Worm (Caenorhabditis elegans): Measurements from ENCODE around the gene Y55B1AR.4.

- no peak for TF ChIP-seq ces-1 (GFP tag; optimal IDR thresholded peaks at IDR 0.05)
- TF ChIP-seq ztf-11 (tag; optimal IDR thresholded peaks at IDR 0.05) = no peak
- no peak for TF ChIP-seq lin-13 (tag; optimal IDR thresholded peaks at IDR 0.05)
- no peak for TF ChIP-seq drap-1 (GFP tag; optimal IDR thresholded peaks at IDR 0.05)
- no peak for TF ChIP-seq nhr-237 (tag; optimal IDR thresholded peaks at IDR 0.05)
- TF ChIP-seq blmp-1 (tag; optimal IDR thresholded peaks at IDR 0.05) = no peak
- TF ChIP-seq pha-4 (tag; optimal IDR thresholded peaks at IDR 0.05) = no peak
- TF ChIP-seq nhr-12 (tag; optimal IDR thresholded peaks at IDR 0.05) = no peak
- TF ChIP-seq tbx-8 (GFP tag; optimal IDR thresholded peaks at IDR 0.05) = no peak
- no peak for TF ChIP-seq lsy-2 (tag; optimal IDR thresholded peaks at IDR 0.05)
Measured at ce11 chrIII:646454-646853, 41.1 kb upstream of the Y55B1AR.4 start, which contains the start of gene orai-1.

Measured in whole organism, mixed stage, embryonic.